Worm (Caenorhabditis elegans): Measurements from ENCODE around the gene E04F6.15.
A peak's percentile ranks its signal among the peaks of the same experiment; 100 is the strongest.

Gene E04F6.15

DNA sequence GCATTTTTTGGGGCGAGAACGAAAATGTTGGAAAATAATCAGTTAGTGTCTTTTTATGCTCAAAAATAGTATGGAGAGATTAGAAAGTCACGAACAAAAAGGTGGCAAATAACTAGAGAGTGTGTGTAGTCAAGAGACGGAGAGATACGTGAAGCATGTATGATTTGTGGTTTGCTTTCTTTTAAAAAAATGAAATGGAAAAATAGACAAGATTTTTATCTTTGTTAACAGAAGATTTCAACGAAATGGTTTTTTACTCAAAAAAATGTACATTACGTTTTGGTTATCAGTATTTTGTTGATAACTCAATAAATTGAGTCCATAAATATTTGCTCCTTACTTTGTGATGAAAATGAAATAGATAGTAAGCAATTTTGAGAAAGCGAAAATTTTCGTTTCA is 1.9 kb downstream of the E04F6.15 start, which contains the start of gene dhs-7 (continued):
- TF ChIP-seq pqm-1 (tag; optimal IDR thresholded peaks at IDR 0.05) = peak; percentile 47

DNA sequence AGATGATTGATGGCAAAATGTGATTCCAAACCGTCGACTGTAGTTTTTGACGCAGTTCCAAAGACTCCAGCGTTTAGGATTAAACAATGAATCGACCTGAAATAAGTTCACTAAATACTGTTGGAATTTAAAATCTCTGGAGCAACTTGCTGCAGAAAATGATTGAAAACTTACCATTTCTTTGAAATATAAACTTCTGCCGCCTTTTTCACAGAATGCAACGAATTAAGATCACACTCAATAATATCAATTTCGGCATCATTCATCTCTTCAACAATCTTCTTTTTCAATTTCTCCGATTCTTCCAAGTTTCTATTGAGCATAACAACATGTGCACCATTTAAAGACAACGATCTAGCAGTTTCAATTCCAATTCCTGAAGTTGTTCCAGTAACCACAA is 2.4 kb downstream of the E04F6.15 start:
- TF ChIP-seq ctbp-1 (GFP tag; IDR thresholded peaks at IDR 0.05) (no peak), unc-62 (GFP tag; optimal IDR thresholded peaks at IDR 0.05 in 1 of 2) (peak in 1 of 2 experiments; percentile 90), unc-62 (tag; optimal IDR thresholded peaks at IDR 0.05) (no peak)

DNA sequence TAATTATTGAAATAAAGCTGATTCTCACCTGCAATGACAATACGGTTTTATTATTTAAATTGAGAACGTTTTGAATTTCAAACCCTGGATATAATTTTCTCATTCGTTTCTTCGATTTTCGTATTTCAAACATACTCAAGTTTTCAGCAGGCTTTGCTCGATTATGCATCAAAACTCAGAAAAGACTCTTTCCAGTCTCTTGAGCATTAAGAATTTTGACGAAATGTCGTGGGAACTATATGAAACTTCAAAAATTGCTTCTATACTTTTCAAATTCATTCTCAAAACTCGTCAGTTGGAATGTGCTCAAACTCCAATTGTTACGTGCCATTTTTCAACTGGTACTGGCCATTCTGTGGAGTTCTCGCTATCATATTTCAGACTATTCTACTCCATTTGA is 4.7 kb downstream of the E04F6.15 start, which contains the start of gene srd-59:
TSS of gene srd-59 (plus strand) at position 301 of the 400 bp plus-strand sequence.
- no peak for TF ChIP-seq dmd-9 (GFP tag; IDR thresholded peaks at IDR 0.05)
- TF ChIP-seq Y75B8A.6 (GFP tag; IDR thresholded peaks at IDR 0.05) = no peak
- TF ChIP-seq skn-1 (tag; optimal IDR thresholded peaks at IDR 0.05) = no peak
- TF ChIP-seq ceh-32 (tag; optimal IDR thresholded peaks at IDR 0.05; ENCODE audit: poor library complexity) = no peak
- TF ChIP-seq snpc-4 (tag; optimal IDR thresholded peaks at IDR 0.05) = no peak
- no peak for TF ChIP-seq F49E8.2 (tag; optimal IDR thresholded peaks at IDR 0.05; ENCODE audit: borderline replicate concordance)
- TF ChIP-seq unc-39 (tag; optimal IDR thresholded peaks at IDR 0.05) = no peak
- no peak for TF ChIP-seq nhr-25 (tag; optimal IDR thresholded peaks at IDR 0.05; ENCODE audit: borderline replicate concordance, insufficient read depth)
- no peak for TF ChIP-seq hmg-1.1 (GFP tag; IDR thresholded peaks at IDR 0.05)
- no peak for TF ChIP-seq saeg-2 (GFP tag; IDR thresholded peaks at IDR 0.05)
- TF ChIP-seq egl-43 (GFP tag; IDR thresholded peaks at IDR 0.05) = no peak
- no peak for TF ChIP-seq cey-2 (tag; optimal IDR thresholded peaks at IDR 0.05; ENCODE audit: borderline replicate concordance, insufficient read depth)
- TF ChIP-seq sdz-12 (GFP tag; optimal IDR thresholded peaks at IDR 0.05) = no peak
- TF ChIP-seq ceh-28 (tag; optimal IDR thresholded peaks at IDR 0.05) = no peak
- TF ChIP-seq F10B5.3 (tag; optimal IDR thresholded peaks at IDR 0.05) = no peak
- no peak for TF ChIP-seq unc-62 (GFP tag; optimal IDR thresholded peaks at IDR 0.05 in 1 of 2)
- TF ChIP-seq unc-62 (tag; optimal IDR thresholded peaks at IDR 0.05) = no peak
- TF ChIP-seq duxl-1 (tag; optimal IDR thresholded peaks at IDR 0.05; ENCODE audit: poor library complexity) = no peak
- no peak for TF ChIP-seq snpc-1.2 (GFP tag; IDR thresholded peaks at IDR 0.05)
- no peak for TF ChIP-seq madf-9 (GFP tag; conservative IDR thresholded peaks at IDR 0.05)
- TF ChIP-seq tag-97 (GFP tag; IDR thresholded peaks at IDR 0.05) = no peak

DNA sequence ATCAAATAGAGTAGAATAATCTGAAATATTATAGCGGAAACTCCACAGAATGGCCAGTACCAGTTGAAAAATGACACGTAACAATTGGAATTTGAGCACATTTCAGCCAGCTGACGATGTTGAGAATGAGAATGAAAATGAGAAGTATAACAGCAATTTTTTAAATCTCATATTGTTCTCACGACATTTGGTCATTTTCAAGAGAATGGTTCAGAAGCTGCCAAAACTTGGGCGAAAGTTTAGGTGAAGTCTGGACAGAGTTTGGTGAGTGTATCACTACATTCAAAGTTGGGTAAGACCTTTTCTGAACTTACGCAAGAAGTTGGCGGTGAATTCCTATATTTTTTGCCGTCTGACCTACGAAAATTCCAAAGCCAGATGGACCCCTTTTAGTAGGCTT is 5.1 kb downstream of the E04F6.15 start, which contains the start of gene srd-58:
TSS of gene srd-58 (minus strand) at position 101 of the 400 bp plus-strand sequence.
- TF ChIP-seq ceh-32 (tag; optimal IDR thresholded peaks at IDR 0.05; ENCODE audit: poor library complexity) (no peak), madf-9 (GFP tag; conservative IDR thresholded peaks at IDR 0.05) (no peak), nhr-77 (tag; optimal IDR thresholded peaks at IDR 0.05) (no peak)

DNA sequence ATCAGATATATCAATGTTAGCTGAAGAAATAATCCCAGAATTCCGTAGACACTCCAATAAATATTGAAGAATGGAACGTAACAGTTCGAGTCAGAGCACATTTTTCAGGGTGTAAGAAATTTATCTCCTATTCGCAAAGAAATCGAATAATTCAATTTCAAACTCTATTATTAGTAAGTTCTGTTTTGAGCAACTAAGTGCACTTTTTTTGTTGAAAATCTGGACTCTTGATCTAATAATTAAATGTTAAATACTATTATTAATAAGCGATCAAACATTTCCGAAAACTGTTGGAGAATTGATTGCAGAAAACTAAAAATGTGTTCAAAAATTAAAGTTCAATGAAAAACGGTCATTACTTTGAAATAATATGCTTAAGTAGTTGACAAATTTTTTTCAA is 7.0 kb downstream of the E04F6.15 start, which contains the start of gene srd-56:
TSS of gene srd-56 (minus strand) at position 101 of the 400 bp plus-strand sequence.
- TF ChIP-seq lim-7 (GFP tag; IDR thresholded peaks at IDR 0.05) (no peak), set-16 (GFP tag; IDR thresholded peaks at IDR 0.05) (no peak), ceh-82 (tag; optimal IDR thresholded peaks at IDR 0.05) (no peak), daf-16 (GFP tag; optimal IDR thresholded peaks at IDR 0.05) (no peak), daf-16 (tag; optimal IDR thresholded peaks at IDR 0.05) (no peak), dmd-8 (GFP tag; IDR thresholded peaks at IDR 0.05) (no peak), hmg-1.1 (GFP tag; IDR thresholded peaks at IDR 0.05) (no peak), skn-1 (tag; optimal IDR thresholded peaks at IDR 0.05) (no peak), sdz-12 (GFP tag; optimal IDR thresholded peaks at IDR 0.05) (no peak), Y48G9A.11 (GFP tag; IDR thresholded peaks at IDR 0.05) (no peak), F26F4.8 (GFP tag; conservative IDR thresholded peaks at IDR 0.05) (no peak), Y5F2A.4 (GFP tag; optimal IDR thresholded peaks at IDR 0.05) (no peak), daf-8 (GFP tag; IDR thresholded peaks at IDR 0.05) (no peak), cey-2 (tag; optimal IDR thresholded peaks at IDR 0.05; ENCODE audit: borderline replicate concordance, insufficient read depth) (no peak), ceh-32 (tag; optimal IDR thresholded peaks at IDR 0.05; ENCODE audit: poor library complexity) (no peak), ceh-20 (GFP tag; IDR thresholded peaks at IDR 0.05) (no peak), ceh-44 (GFP tag; IDR thresholded peaks at IDR 0.05) (no peak), zip-11 (GFP tag; IDR thresholded peaks at IDR 0.05) (no peak), attf-4 (tag; optimal IDR thresholded peaks at IDR 0.05) (no peak), dpl-1 (GFP tag; optimal IDR thresholded peaks at IDR 0.05) (no peak)
